Worm (Caenorhabditis elegans) whole organism, L4/young adult: ENCODE results near the gene let-711.

Experiments
- W03F9.2 ChIP-seq: fragments of 150-350 bp; optimal IDR thresholded peaks from 2 replicates; lab custom pipeline; 2014; ENCODE audit warnings: missing biosample characterization, missing genetic modification characterization
- dao-5 ChIP-seq: sonication (generic microtip); optimal IDR thresholded peaks from 2 replicates; lab custom pipeline; 2016; ENCODE audit warnings: missing genotype, missing genetic modification characterization, moderate library complexity, missing compliant biosample characterization
- him-1 ChIP-seq: sonication (generic microtip); optimal IDR thresholded peaks from 2 replicates; lab custom pipeline; 2016; ENCODE audit warnings: missing genotype, missing genetic modification reagents, missing genetic modification characterization, missing compliant biosample characterization

DNA sequence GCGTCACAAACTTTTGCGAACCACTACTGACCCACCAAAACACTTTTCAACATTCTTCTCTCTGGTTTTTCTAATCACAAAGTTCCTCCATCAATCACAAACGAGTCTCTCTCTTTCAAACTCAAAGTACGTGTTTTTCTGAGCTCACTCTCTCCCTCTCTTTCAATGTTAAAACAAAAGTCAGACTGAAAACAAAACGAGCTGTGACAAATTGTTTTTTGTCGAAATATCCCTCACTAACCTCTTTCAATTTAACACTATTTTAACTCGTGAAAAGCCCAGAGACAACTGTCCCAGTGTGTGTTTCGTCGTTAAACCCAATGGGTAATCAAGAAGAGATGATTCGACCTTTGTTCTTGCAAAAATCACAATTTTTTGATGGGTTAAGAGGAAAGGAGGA is 41.5 kb downstream of the let-711 start:
- no peak for TF ChIP-seq dao-5 (tag; lab: Kevin White, UChicago)
- no peak for TF ChIP-seq him-1 (tag; lab: Kevin White, UChicago)
- no peak for TF ChIP-seq W03F9.2 (tag; lab: Kevin White, UChicago)
